Fruit fly (Drosophila melanogaster) whole organism, adult: ENCODE data around the gene CG43055.

ENCODE experiments used
- CG11617 ChIP-seq: fragments of 200-800 bp; sonication (Bioruptor generic); optimal IDR thresholded peaks from 2 replicates; lab custom pipeline; 2017; ENCODE audit warnings: mild to moderate bottlenecking, missing biosample characterization, missing genetic modification reagents, missing genetic modification characterization
- CG12768 ChIP-seq: fragments of 200-800 bp; sonication (Bioruptor generic); optimal IDR thresholded peaks from 2 replicates; lab custom pipeline; 2017; ENCODE audit warnings: missing biosample characterization, missing genetic modification characterization, mild to moderate bottlenecking, moderate library complexity, missing genetic modification reagents
- CG14711 ChIP-seq: fragments of 200-800 bp; sonication (Bioruptor generic); optimal IDR thresholded peaks from 2 replicates; lab custom pipeline; 2018; ENCODE audit warnings: missing biosample characterization, mild to moderate bottlenecking, missing genetic modification characterization, moderate library complexity
- CG1620 ChIP-seq: fragments of 200-800 bp; sonication (Bioruptor generic); optimal IDR thresholded peaks from 2 replicates; lab custom pipeline; 2016; ENCODE audit warnings: missing biosample characterization, missing genetic modification characterization
- CG33017 ChIP-seq: fragments of 200-800 bp; sonication (Bioruptor generic); optimal IDR thresholded peaks from 2 replicates; lab custom pipeline; 2018; ENCODE audit warnings: missing biosample characterization, mild to moderate bottlenecking, missing genetic modification characterization, moderate library complexity
- CG5204 ChIP-seq: fragments of 200-800 bp; sonication (Bioruptor generic); optimal IDR thresholded peaks from 2 replicates; lab custom pipeline; 2016; ENCODE audit warnings: missing biosample characterization, missing genetic modification characterization
- CG7045 ChIP-seq: fragments of 200-800 bp; sonication (Bioruptor generic); optimal IDR thresholded peaks from 2 replicates; lab custom pipeline; 2017; ENCODE audit warnings: missing biosample characterization, mild to moderate bottlenecking, missing genetic modification characterization
- CG7101 ChIP-seq: fragments of 200-800 bp; sonication (Bioruptor generic); optimal IDR thresholded peaks from 2 replicates; lab custom pipeline; 2018; ENCODE audit warnings: missing biosample characterization, mild to moderate bottlenecking, missing genetic modification characterization, moderate library complexity
- Clk ChIP-seq: fragments of 200-800 bp; sonication (Bioruptor generic); optimal IDR thresholded peaks from 2 replicates; lab custom pipeline; 2017; ENCODE audit warnings: missing biosample characterization, missing genetic modification characterization
- Crg-1 ChIP-seq: fragments of 200-800 bp; sonication (Bioruptor generic); optimal IDR thresholded peaks from 2 replicates; lab custom pipeline; 2016; ENCODE audit warnings: missing biosample characterization, missing genetic modification characterization
- Hr96 ChIP-seq: fragments of 200-800 bp; sonication (Bioruptor generic); optimal IDR thresholded peaks from 2 replicates; lab custom pipeline; 2016; ENCODE audit warnings: missing biosample characterization, missing genetic modification characterization
- Mnt ChIP-seq: fragments of 200-800 bp; sonication (Bioruptor generic); optimal IDR thresholded peaks from 2 replicates; lab custom pipeline; 2016; ENCODE audit warnings: missing biosample characterization, mild to moderate bottlenecking, missing genetic modification characterization
- bab1 ChIP-seq: fragments of 200-800 bp; sonication (Bioruptor generic); optimal IDR thresholded peaks from 3 replicates; lab custom pipeline; 2019; ENCODE audit warnings: missing biosample characterization, mild to moderate bottlenecking, missing genetic modification characterization, moderate library complexity
- cic ChIP-seq: fragments of 200-800 bp; sonication (Bioruptor generic); optimal IDR thresholded peaks from 2 replicates; lab custom pipeline; 2017; ENCODE audit warnings: missing biosample characterization, mild to moderate bottlenecking, missing genetic modification characterization, moderate library complexity
- cnc ChIP-seq, 2 experiments: fragments of >200 bp; optimal IDR thresholded peaks; 2 replicates each; lab custom pipeline; 2017
- kay ChIP-seq: fragments of 200-800 bp; sonication (Bioruptor generic); peaks from one replicate; lab custom pipeline; 2016; ENCODE audit warnings: missing biosample characterization, missing genetic modification characterization, borderline replicate concordance
- ovo ChIP-seq: fragments of 200-800 bp; sonication (Bioruptor generic); optimal IDR thresholded peaks from 2 replicates; lab custom pipeline; 2016; ENCODE audit warnings: missing biosample characterization, missing genetic modification characterization
- pad ChIP-seq: fragments of 200-800 bp; sonication (Bioruptor generic); optimal IDR thresholded peaks from 3 replicates; lab custom pipeline; 2017; ENCODE audit warnings: missing biosample characterization, missing genetic modification characterization, mild to moderate bottlenecking, moderate library complexity, missing genetic modification reagents
- tj ChIP-seq: fragments of 200-800 bp; sonication (Bioruptor generic); optimal IDR thresholded peaks from 3 replicates; lab custom pipeline; 2017; ENCODE audit warnings: missing biosample characterization, mild to moderate bottlenecking, missing genetic modification characterization, moderate library complexity
- toe ChIP-seq: fragments of 200-800 bp; sonication (Bioruptor generic); optimal IDR thresholded peaks from 2 replicates; lab custom pipeline; 2016; ENCODE audit warnings: missing biosample characterization, missing genetic modification characterization

Gene CG43055

dm6 chr2L:4389405-4390115, 21.4 kb upstream of the CG43055 start:
- TF ChIP-seq cic: peak; percentile 43
- no peak for TF ChIP-seq Hr96
- TF ChIP-seq CG1620 (GFP tag; lab: Kevin White, UChicago): no peak
- no peak for TF ChIP-seq CG14711 (tag; lab: Kevin White, UChicago)
- no peak for TF ChIP-seq bab1 (GFP tag; lab: Kevin White, UChicago)
- no peak for TF ChIP-seq toe (GFP tag; lab: Kevin White, UChicago)

DNA sequence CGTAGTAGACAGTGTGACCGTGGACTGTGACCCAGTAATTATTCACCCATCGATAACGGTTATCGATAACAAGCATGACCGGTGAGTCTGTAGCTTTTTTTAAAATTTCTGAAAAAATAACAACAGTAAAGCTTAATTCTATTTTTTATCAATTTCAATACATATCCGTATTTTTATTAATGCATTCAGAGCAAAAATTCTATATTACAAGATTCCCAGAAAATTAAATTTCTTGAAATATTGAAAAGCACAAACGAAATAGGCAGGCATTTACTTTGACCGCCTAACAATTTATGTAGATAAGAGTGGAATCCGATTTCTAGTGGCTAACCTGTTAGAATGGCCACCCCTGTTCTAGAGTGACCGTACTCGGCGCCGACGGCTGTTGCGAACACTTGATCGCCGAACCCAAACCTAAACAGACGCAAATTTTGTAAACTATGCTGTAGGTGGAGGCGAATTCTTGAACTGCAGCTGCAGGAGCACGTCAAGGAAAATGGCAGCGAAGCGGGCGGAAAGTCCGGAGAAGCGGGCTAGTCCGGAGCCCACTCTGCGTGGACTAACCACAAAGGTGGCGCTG, 17.0 kb upstream of the CG43055 start, which contains the start of gene CG3652:
CG3652 (minus strand) TSS at position 35 of the 580 bp plus-strand sequence.
- TF ChIP-seq CG5204 (GFP tag; lab: Kevin White, UChicago) (peak; percentile 62), CG11617 (GFP tag; lab: Kevin White, UChicago) (peak; percentile 43), Hr96 (peak; percentile 68), CG1620 (GFP tag; lab: Kevin White, UChicago) (peak; percentile 7), cnc (optimal IDR thresholded peaks at IDR 0.05; lab: Kevin White, UChicago) (no peak), CG7101 (tag; lab: Kevin White, UChicago) (no peak), CG12768 (GFP tag; lab: Kevin White, UChicago) (no peak), CG14711 (tag; lab: Kevin White, UChicago) (peak; percentile 33), bab1 (GFP tag; lab: Kevin White, UChicago) (peak; percentile 5), tj (GFP tag; lab: Kevin White, UChicago) (peak; percentile 53), toe (GFP tag; lab: Kevin White, UChicago) (peak; percentile 72)

DNA sequence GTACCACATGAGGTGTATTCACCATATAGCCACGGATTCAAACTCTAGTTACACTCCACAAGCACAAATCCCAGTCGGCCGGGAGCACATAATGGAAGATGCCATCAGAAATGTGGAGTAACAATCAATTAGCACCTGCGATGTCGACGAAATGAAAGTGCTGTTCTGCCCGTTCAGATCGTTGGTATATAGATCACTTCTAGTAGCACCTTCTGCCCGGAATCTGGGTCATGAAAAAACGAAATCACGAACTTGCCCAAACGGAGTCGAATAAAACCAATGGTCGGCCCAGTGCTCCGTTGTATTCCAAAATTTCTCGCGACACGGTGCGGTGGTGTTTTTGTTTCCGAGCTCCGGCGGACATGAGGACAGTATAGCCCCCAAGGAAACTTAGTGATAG, 10.3 kb upstream of the CG43055 start, which contains the start of gene CG33003:
CG33003 (plus strand) TSS at position 301 of the 400 bp plus-strand sequence.
- TF ChIP-seq CG33017 (no peak), CG7101 (tag; lab: Kevin White, UChicago) (no peak), ovo (GFP tag; lab: Kevin White, UChicago) (no peak), cic (no peak), CG12768 (GFP tag; lab: Kevin White, UChicago) (no peak), Clk (GFP tag; lab: Kevin White, UChicago) (no peak), CG5204 (GFP tag; lab: Kevin White, UChicago) (no peak), tj (GFP tag; lab: Kevin White, UChicago) (no peak), kay (GFP tag; lab: Kevin White, UChicago) (no peak), CG14711 (tag; lab: Kevin White, UChicago) (no peak), CG11617 (GFP tag; lab: Kevin White, UChicago) (no peak), CG1620 (GFP tag; lab: Kevin White, UChicago) (no peak), Crg-1 (GFP tag; lab: Kevin White, UChicago) (no peak), CG7045 (no peak), cnc (optimal IDR thresholded peaks at IDR 0.05; lab: Kevin White, UChicago) (no peak), Hr96 (no peak), bab1 (GFP tag; lab: Kevin White, UChicago) (no peak), pad (no peak), toe (GFP tag; lab: Kevin White, UChicago) (no peak), Mnt (GFP tag; lab: Kevin White, UChicago) (no peak)

DNA sequence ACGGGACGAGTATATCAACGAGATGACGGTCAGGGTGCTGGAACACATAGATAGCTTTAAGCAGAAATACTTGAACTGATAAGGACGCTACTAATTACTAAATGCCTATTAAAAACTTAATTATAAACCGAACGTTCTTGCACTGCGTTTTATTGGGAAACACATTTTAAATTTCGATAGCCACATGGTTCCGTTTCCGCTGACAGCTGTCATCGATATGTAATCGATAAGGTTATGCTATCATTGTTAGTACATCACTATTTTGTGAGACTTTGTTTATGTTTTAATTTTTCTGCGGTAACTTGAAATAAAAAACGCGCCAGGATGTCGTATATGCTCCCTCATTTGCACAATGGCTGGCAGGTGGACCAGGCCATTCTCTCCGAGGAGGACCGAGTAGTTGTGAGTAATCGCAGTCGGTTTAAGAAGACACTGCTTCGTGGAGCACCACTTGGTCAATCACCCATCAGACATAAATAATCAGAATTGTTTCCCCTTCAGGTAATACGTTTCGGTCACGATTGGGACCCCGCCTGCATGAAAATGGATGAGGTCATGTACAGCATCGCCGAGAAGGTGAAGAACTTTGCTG, 7.8 kb upstream of the CG43055 start, which contains the start of gene Dim1:
Dim1 (plus strand) TSS at position 239 of the 592 bp plus-strand sequence.
- TF ChIP-seq CG7045 (no peak), tj (GFP tag; lab: Kevin White, UChicago) (no peak), Crg-1 (GFP tag; lab: Kevin White, UChicago) (no peak), CG1620 (GFP tag; lab: Kevin White, UChicago) (no peak), bab1 (GFP tag; lab: Kevin White, UChicago) (peak; percentile 70), Hr96 (peak; percentile 28), CG33017 (peak; percentile 8), ovo (GFP tag; lab: Kevin White, UChicago) (no peak), CG7101 (tag; lab: Kevin White, UChicago) (no peak), CG14711 (tag; lab: Kevin White, UChicago) (no peak), CG11617 (GFP tag; lab: Kevin White, UChicago) (peak; percentile 18), pad (no peak)

dm6 chr2L:4414059-4414458, 3.1 kb downstream of the CG43055 start:
- TF ChIP-seq toe (GFP tag; lab: Kevin White, UChicago) (no peak), CG5204 (GFP tag; lab: Kevin White, UChicago) (no peak), Hr96 (no peak), ovo (GFP tag; lab: Kevin White, UChicago) (no peak), Crg-1 (GFP tag; lab: Kevin White, UChicago) (no peak), CG11617 (GFP tag; lab: Kevin White, UChicago) (no peak), tj (GFP tag; lab: Kevin White, UChicago) (no peak), kay (GFP tag; lab: Kevin White, UChicago) (no peak), CG7045 (no peak), CG33017 (no peak), Clk (GFP tag; lab: Kevin White, UChicago) (no peak), pad (no peak), cnc (optimal IDR thresholded peaks at IDR 0.05; lab: Kevin White, UChicago) (no peak), CG12768 (GFP tag; lab: Kevin White, UChicago) (no peak), cic (no peak), CG14711 (tag; lab: Kevin White, UChicago) (no peak)
